Worm (Caenorhabditis elegans) whole organism, L3 larva: ENCODE data around the gene srm-6.

Experiments
- R02D3.7 ChIP-seq: fragments of 150-350 bp; optimal IDR thresholded peaks from 2 replicates; lab custom pipeline; 2014; ENCODE audit warnings: missing biosample characterization, missing genetic modification characterization
- ZK546.5 ChIP-seq: sonication (generic microtip); optimal IDR thresholded peaks from 2 replicates; lab custom pipeline; 2017; ENCODE audit warnings: missing biosample characterization, missing genetic modification characterization
- ama-1 ChIP-seq: fragments of 150-350 bp; optimal IDR thresholded peaks from 2 replicates; lab custom pipeline; 2018
- ceh-16 ChIP-seq: sonication (generic microtip); optimal IDR thresholded peaks from 2 replicates; lab custom pipeline; 2017; ENCODE audit warnings: missing biosample characterization, missing genetic modification characterization
- ceh-28 ChIP-seq: fragments of 150-350 bp; optimal IDR thresholded peaks from 2 replicates; lab custom pipeline; 2014; ENCODE audit warnings: missing biosample characterization, missing genetic modification reagents, missing genetic modification characterization
- ceh-82 ChIP-seq: fragments of 150-350 bp; optimal IDR thresholded peaks from 2 replicates; lab custom pipeline; 2014; ENCODE audit warnings: missing biosample characterization, missing genetic modification characterization
- ceh-9 ChIP-seq: sonication (generic microtip); optimal IDR thresholded peaks from 2 replicates; lab custom pipeline; 2018; ENCODE audit warnings: missing biosample characterization, missing genetic modification characterization
- daf-12 ChIP-seq: fragments of 150-350 bp; optimal IDR thresholded peaks from 2 replicates; lab custom pipeline; 2014; ENCODE audit warnings: missing biosample characterization, missing genetic modification reagents, missing genetic modification characterization
- egl-27 ChIP-seq: sonication (generic microtip); optimal IDR thresholded peaks from 4 replicates; lab custom pipeline; 2017; ENCODE audit warnings: missing biosample characterization, missing genetic modification reagents, missing genetic modification characterization
- egl-5 ChIP-seq: fragments of 150-350 bp; optimal IDR thresholded peaks from 2 replicates; lab custom pipeline; 2017; ENCODE audit warnings: missing biosample characterization, missing genetic modification reagents, missing genetic modification characterization, inconsistent platforms
- elt-1 ChIP-seq: fragments of 150-350 bp; optimal IDR thresholded peaks from 2 replicates; lab custom pipeline; 2014; ENCODE audit warnings: missing biosample characterization, missing genetic modification characterization
- elt-2 ChIP-seq: sonication (generic microtip); optimal IDR thresholded peaks from 2 replicates; lab custom pipeline; 2016; ENCODE audit warnings: missing genetic modification reagents, mild to moderate bottlenecking, missing genetic modification characterization, missing compliant biosample characterization
- fkh-2 ChIP-seq: fragments of 150-350 bp; optimal IDR thresholded peaks from 2 replicates; lab custom pipeline; 2014; ENCODE audit warnings: missing biosample characterization, missing genetic modification reagents, missing genetic modification characterization
- fos-1 ChIP-seq: fragments of 150-350 bp; optimal IDR thresholded peaks from 2 replicates; lab custom pipeline; 2014; ENCODE audit warnings: missing biosample characterization, missing genetic modification characterization
- hmg-11 ChIP-seq: sonication (generic microtip); optimal IDR thresholded peaks from 2 replicates; lab custom pipeline; 2016; ENCODE audit warnings: missing genetic modification characterization, missing compliant biosample characterization
- jun-1 ChIP-seq: fragments of 150-350 bp; optimal IDR thresholded peaks from 2 replicates; lab custom pipeline; 2014; ENCODE audit warnings: missing biosample characterization, missing genetic modification reagents, missing genetic modification characterization
- lin-39 ChIP-seq: fragments of 150-350 bp; optimal IDR thresholded peaks from 2 replicates; lab custom pipeline; 2018; ENCODE audit warnings: missing biosample characterization, missing genetic modification reagents, missing genetic modification characterization
- lsy-12 ChIP-seq: sonication (generic microtip); optimal IDR thresholded peaks from 2 replicates; lab custom pipeline; 2016; ENCODE audit warnings: mild to moderate bottlenecking, missing genetic modification characterization, missing compliant biosample characterization
- mdl-1 ChIP-seq: fragments of 150-350 bp; optimal IDR thresholded peaks from 2 replicates; lab custom pipeline; 2014; ENCODE audit warnings: missing biosample characterization, missing genetic modification characterization
- mml-1 ChIP-seq: fragments of 150-350 bp; sonication (generic microtip); optimal IDR thresholded peaks from 3 replicates; lab custom pipeline; 2014; ENCODE audit warnings: missing biosample characterization, missing genetic modification characterization
- nfya-1 ChIP-seq: sonication (generic microtip); optimal IDR thresholded peaks from 2 replicates; lab custom pipeline; 2017; ENCODE audit warnings: missing genetic modification characterization, mild to moderate bottlenecking, missing compliant biosample characterization, antibody characterized with exemption, moderate library complexity; ENCODE audit not compliant: insufficient read depth
- nhr-12 ChIP-seq: fragments of 150-350 bp; optimal IDR thresholded peaks from 2 replicates; lab custom pipeline; 2014; ENCODE audit warnings: missing biosample characterization, missing genetic modification characterization
- nhr-23 ChIP-seq: fragments of 150-350 bp; optimal IDR thresholded peaks from 2 replicates; lab custom pipeline; 2014; ENCODE audit warnings: missing biosample characterization, missing genetic modification reagents, missing genetic modification characterization
- nhr-237 ChIP-seq: fragments of 150-350 bp; optimal IDR thresholded peaks from 2 replicates; lab custom pipeline; 2014; ENCODE audit warnings: missing biosample characterization, missing genetic modification characterization
- nhr-28 ChIP-seq: fragments of 150-350 bp; optimal IDR thresholded peaks from 2 replicates; lab custom pipeline; 2014; ENCODE audit warnings: missing biosample characterization, missing genetic modification characterization
- nhr-43 ChIP-seq: sonication (generic microtip); optimal IDR thresholded peaks from 2 replicates; lab custom pipeline; 2016; ENCODE audit warnings: mild to moderate bottlenecking, missing genetic modification characterization, missing compliant biosample characterization; ENCODE audit not compliant: poor library complexity, severe bottlenecking
- nhr-67 ChIP-seq: fragments of 150-350 bp; optimal IDR thresholded peaks from 2 replicates; lab custom pipeline; 2014; ENCODE audit warnings: missing biosample characterization, missing genetic modification characterization
- nhr-76 ChIP-seq: fragments of 150-350 bp; sonication (generic microtip); optimal IDR thresholded peaks from 5 replicates; lab custom pipeline; 2014; ENCODE audit warnings: missing biosample characterization, missing genetic modification characterization
- nhr-77 ChIP-seq: fragments of 150-350 bp; optimal IDR thresholded peaks from 2 replicates; lab custom pipeline; 2014; ENCODE audit warnings: missing biosample characterization, missing genetic modification characterization
- pha-4 ChIP-seq: fragments of 150-350 bp; optimal IDR thresholded peaks from 2 replicates; lab custom pipeline; 2014; ENCODE audit warnings: missing biosample characterization, missing genetic modification reagents, missing genetic modification characterization
- pqm-1 ChIP-seq: fragments of 150-350 bp; optimal IDR thresholded peaks from 2 replicates; lab custom pipeline; 2017; ENCODE audit warnings: missing biosample characterization, missing genetic modification characterization, inconsistent platforms
- skn-1 ChIP-seq: fragments of 150-350 bp; optimal IDR thresholded peaks from 2 replicates; lab custom pipeline; 2014; ENCODE audit warnings: missing biosample characterization, missing genetic modification characterization
- snpc-4 ChIP-seq: fragments of 150-350 bp; optimal IDR thresholded peaks from 2 replicates; lab custom pipeline; 2014; ENCODE audit warnings: missing biosample characterization, missing genetic modification characterization
- tbx-2 ChIP-seq: sonication (generic microtip); optimal IDR thresholded peaks from 2 replicates; lab custom pipeline; 2016; ENCODE audit warnings: mild to moderate bottlenecking, missing genetic modification characterization, missing compliant biosample characterization
- unc-39 ChIP-seq: sonication (generic microtip); optimal IDR thresholded peaks from 4 replicates; lab custom pipeline; 2017; ENCODE audit warnings: missing biosample characterization, missing genetic modification characterization
- unc-62 ChIP-seq: fragments of 150-350 bp; sonication (generic microtip); optimal IDR thresholded peaks from 4 replicates; lab custom pipeline; 2014; ENCODE audit warnings: missing biosample characterization, missing genetic modification reagents, missing genetic modification characterization
- zag-1 ChIP-seq: fragments of 150-350 bp; optimal IDR thresholded peaks from 2 replicates; lab custom pipeline; 2014; ENCODE audit warnings: missing biosample characterization, missing genetic modification characterization
- ztf-4 ChIP-seq: fragments of 150-350 bp; optimal IDR thresholded peaks from 2 replicates; lab custom pipeline; 2014; ENCODE audit warnings: missing biosample characterization, missing genetic modification characterization

The srm-6 gene

DNA sequence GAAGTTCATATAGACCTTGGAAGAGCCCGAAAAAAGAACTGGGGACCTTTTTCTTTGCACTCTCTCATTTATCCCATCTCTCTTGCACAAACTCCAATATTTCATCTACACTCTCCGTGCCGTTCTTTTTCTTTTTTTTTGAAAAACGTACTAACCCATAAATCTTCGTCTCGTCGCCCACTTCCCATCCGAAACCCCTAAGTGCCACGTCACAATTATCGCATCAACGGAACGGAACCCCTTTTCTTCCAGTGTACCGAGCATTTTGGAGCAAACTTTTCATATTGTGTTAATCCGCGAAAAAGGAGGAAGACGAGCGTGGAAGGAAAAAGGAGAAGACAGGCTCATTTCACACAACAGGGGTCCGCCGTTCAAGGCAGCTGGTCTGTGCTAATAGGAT is 32.7 kb downstream of the srm-6 start:
- TF ChIP-seq tbx-2 (tag; lab: Kevin White, UChicago) (no peak), nfya-1 (peak; percentile 43), ztf-4 (tag; lab: Kevin White, UChicago) (no peak), ceh-9 (tag; lab: Kevin White, UChicago) (no peak), unc-39 (tag; lab: Kevin White, UChicago) (no peak), egl-5 (no peak), zag-1 (tag; lab: Kevin White, UChicago) (no peak), nhr-76 (no peak), ZK546.5 (tag; lab: Kevin White, UChicago) (no peak), lsy-12 (no peak), mdl-1 (tag; lab: Kevin White, UChicago) (no peak), ama-1 (peak; percentile 53), fkh-2 (tag; lab: Kevin White, UChicago) (no peak), skn-1 (tag; lab: Kevin White, UChicago) (no peak), unc-62 (GFP tag; lab: Kevin White, UChicago) (peak; percentile 51), ceh-28 (tag; lab: Kevin White, UChicago) (no peak), nhr-237 (tag; lab: Kevin White, UChicago) (no peak), jun-1 (tag; lab: Kevin White, UChicago) (no peak), ceh-16 (tag; lab: Kevin White, UChicago) (no peak), daf-12 (tag; lab: Kevin White, UChicago) (no peak), ceh-82 (tag; lab: Kevin White, UChicago) (no peak), elt-2 (tag; lab: Kevin White, UChicago) (no peak), nhr-23 (no peak), nhr-28 (no peak), lin-39 (tag; lab: Kevin White, UChicago) (peak; percentile 47), mml-1 (tag; lab: Kevin White, UChicago) (no peak), nhr-43 (tag; lab: Kevin White, UChicago) (no peak), nhr-77 (no peak), nhr-12 (tag; lab: Kevin White, UChicago) (no peak), R02D3.7 (tag; lab: Kevin White, UChicago) (no peak), egl-27 (tag; lab: Kevin White, UChicago) (no peak)

DNA sequence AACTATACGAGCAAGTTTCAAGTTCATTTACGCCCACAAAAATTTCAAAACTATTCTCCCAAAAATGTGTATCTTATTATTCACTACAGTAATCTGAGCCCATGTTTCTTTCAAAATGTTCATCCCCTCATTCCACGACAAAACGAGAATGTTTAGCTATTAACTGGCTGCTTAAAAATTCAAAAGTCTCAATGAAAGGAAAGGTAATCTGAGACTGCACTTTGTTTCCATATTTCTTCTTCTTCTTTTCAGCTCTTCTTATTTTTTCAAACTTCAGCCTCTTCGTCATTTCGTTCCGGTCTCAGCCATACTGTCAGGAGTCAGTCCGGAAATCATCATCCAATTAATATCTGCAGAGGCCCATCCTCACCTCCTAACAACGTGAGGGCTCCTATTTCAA is 36.0 kb downstream of the srm-6 start, which contains the start of gene unc-39:
Gene unc-39, plus strand, starts transcription at position 301 of the 400 bp plus-strand sequence.
- TF ChIP-seq daf-12 (tag; lab: Kevin White, UChicago) (no peak), elt-1 (tag; lab: Kevin White, UChicago) (no peak), egl-27 (tag; lab: Kevin White, UChicago) (no peak)
- TF ChIP-seq, all 47 proteins: peak for 0

DNA sequence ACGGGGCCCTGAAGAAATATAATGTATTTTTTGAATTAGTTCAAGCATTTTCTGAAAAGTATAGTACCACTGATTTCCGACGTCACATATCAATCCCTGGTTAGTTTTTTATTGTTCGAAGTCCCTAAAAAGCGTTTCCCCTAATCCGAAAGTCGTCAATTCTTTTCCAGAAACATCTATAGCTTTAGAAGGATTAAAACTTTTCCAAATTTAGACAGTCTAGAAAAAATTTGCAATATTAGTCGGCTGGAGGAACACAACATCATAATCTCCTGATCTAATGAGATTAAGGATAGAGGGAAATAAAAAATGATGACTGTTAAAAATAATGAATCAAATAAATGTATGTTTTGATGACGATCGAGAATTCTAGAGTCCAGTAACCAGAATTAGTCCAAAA is 41.3 kb downstream of the srm-6 start:
- TF ChIP-seq nhr-12 (tag; lab: Kevin White, UChicago) (no peak), snpc-4 (tag; lab: Kevin White, UChicago) (no peak), pqm-1 (tag; lab: Kevin White, UChicago) (no peak), hmg-11 (tag; lab: Kevin White, UChicago) (no peak)

DNA sequence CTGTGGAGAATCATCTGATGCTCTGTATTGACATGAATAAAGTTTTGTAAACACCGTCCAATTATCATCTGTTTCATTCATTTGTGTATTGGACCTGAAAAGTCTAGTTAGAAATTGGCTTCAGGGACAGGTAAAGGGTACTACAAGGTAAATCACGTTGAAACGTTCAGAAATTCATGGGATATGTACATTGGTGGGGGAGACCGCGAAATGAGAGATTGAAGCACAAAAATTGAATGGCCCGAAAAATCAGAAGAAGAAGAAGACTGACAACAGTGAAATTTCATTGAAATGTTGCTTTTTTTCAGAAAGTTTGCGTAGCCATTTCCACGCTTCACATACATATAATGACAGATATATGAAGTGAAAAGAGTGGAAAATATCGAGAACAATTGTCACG is 42.2 kb downstream of the srm-6 start, which contains the start of gene npr-43:
Gene npr-43, minus strand, starts transcription at position 101 of the 400 bp plus-strand sequence.
- TF ChIP-seq unc-62 (GFP tag; lab: Kevin White, UChicago) (no peak), nhr-237 (tag; lab: Kevin White, UChicago) (no peak), ceh-9 (tag; lab: Kevin White, UChicago) (no peak), pha-4 (no peak), ceh-28 (tag; lab: Kevin White, UChicago) (no peak), nhr-12 (tag; lab: Kevin White, UChicago) (no peak), elt-1 (tag; lab: Kevin White, UChicago) (no peak), skn-1 (tag; lab: Kevin White, UChicago) (no peak), zag-1 (tag; lab: Kevin White, UChicago) (no peak), nhr-67 (tag; lab: Kevin White, UChicago) (no peak), elt-2 (tag; lab: Kevin White, UChicago) (no peak), R02D3.7 (tag; lab: Kevin White, UChicago) (no peak), fos-1 (tag; lab: Kevin White, UChicago) (no peak)
